Fruit fly (Drosophila melanogaster) whole organism, embryonic: ENCODE measurements around the gene Orct2.

ENCODE experiments used
- CG10959 ChIP-seq: fragments of 200-800 bp; sonication (Bioruptor generic); IDR thresholded peaks from 2 replicates; pipeline ENCODE4 v1.3.6; 2022; ENCODE audit warnings: missing biosample characterization, missing genetic modification characterization
- CG11695 ChIP-seq: fragments of 200-800 bp; sonication (Bioruptor generic); IDR thresholded peaks from 3 replicates; pipeline ENCODE4 v1.3.6; 2022; ENCODE audit warnings: missing biosample characterization, missing genetic modification characterization
- CG13624 ChIP-seq: fragments of 200-800 bp; sonication (Bioruptor generic); optimal IDR thresholded peaks from 2 replicates; lab custom pipeline; 2016; ENCODE audit warnings: missing biosample characterization, missing genetic modification characterization
- CG1603 ChIP-seq: fragments of 200-800 bp; sonication (Bioruptor generic); optimal IDR thresholded peaks from 2 replicates; lab custom pipeline; 2019; ENCODE audit warnings: missing biosample characterization, mild to moderate bottlenecking, missing genetic modification characterization, moderate library complexity
- CG16815 ChIP-seq: fragments of 200-800 bp; sonication (Bioruptor generic); optimal IDR thresholded peaks from 3 replicates; lab custom pipeline; 2017; ENCODE audit warnings: missing biosample characterization, mild to moderate bottlenecking, missing genetic modification characterization
- CG17385 ChIP-seq: fragments of 200-800 bp; sonication (Bioruptor generic); optimal IDR thresholded peaks from 3 replicates; lab custom pipeline; 2018; ENCODE audit warnings: missing biosample characterization, mild to moderate bottlenecking, missing genetic modification characterization
- CG18262 ChIP-seq: fragments of 200-800 bp; optimal IDR thresholded peaks from 3 replicates; lab custom pipeline; 2019; ENCODE audit warnings: missing biosample characterization, mild to moderate bottlenecking, missing genetic modification characterization, moderate library complexity
- CG18599 ChIP-seq: fragments of 200-800 bp; sonication (Bioruptor generic); optimal IDR thresholded peaks from 3 replicates; lab custom pipeline; 2017; ENCODE audit warnings: missing biosample characterization, missing genetic modification characterization, mild to moderate bottlenecking, moderate library complexity, missing genetic modification reagents
- CG30431 ChIP-seq: fragments of 200-800 bp; sonication (Bioruptor generic); optimal IDR thresholded peaks from 2 replicates; lab custom pipeline; 2017; ENCODE audit warnings: missing biosample characterization, missing genetic modification characterization
- CG3847 ChIP-seq: fragments of 200-800 bp; sonication (Bioruptor generic); IDR thresholded peaks from 2 replicates; pipeline ENCODE4 v1.3.6; 2022; ENCODE audit warnings: missing biosample characterization, missing genetic modification characterization
- CG4424 ChIP-seq: fragments of 200-800 bp; sonication (Bioruptor generic); optimal IDR thresholded peaks from 3 replicates; lab custom pipeline; 2016; ENCODE audit warnings: missing biosample characterization, missing genetic modification characterization
- CG4617 ChIP-seq: fragments of 200-800 bp; sonication (Bioruptor generic); optimal IDR thresholded peaks from 3 replicates; lab custom pipeline; 2016; ENCODE audit warnings: missing biosample characterization, missing genetic modification characterization, borderline replicate concordance
- CG6654 ChIP-seq: fragments of 200-800 bp; sonication (Bioruptor generic); optimal IDR thresholded peaks from 2 replicates; lab custom pipeline; 2017; ENCODE audit warnings: missing biosample characterization, mild to moderate bottlenecking, missing genetic modification characterization
- CG6689 ChIP-seq: fragments of 200-800 bp; sonication (Bioruptor generic); IDR thresholded peaks from 2 replicates; pipeline ENCODE4 v1.3.6; 2022; ENCODE audit warnings: missing biosample characterization, missing genetic modification characterization
- CG6813 ChIP-seq: fragments of 200-800 bp; sonication (Bioruptor generic); optimal IDR thresholded peaks from 2 replicates; lab custom pipeline; 2017; ENCODE audit warnings: missing biosample characterization, missing genetic modification characterization, mild to moderate bottlenecking, moderate library complexity, missing genetic modification reagents
- CG8924 ChIP-seq: fragments of 200-800 bp; optimal IDR thresholded peaks from 3 replicates; lab custom pipeline; 2019; ENCODE audit warnings: missing biosample characterization, mild to moderate bottlenecking, missing genetic modification characterization, moderate library complexity
- CG9797 ChIP-seq: fragments of 200-800 bp; sonication (Bioruptor generic); optimal IDR thresholded peaks from 3 replicates; lab custom pipeline; 2018; ENCODE audit warnings: missing biosample characterization, mild to moderate bottlenecking, missing genetic modification characterization
- Elba2 ChIP-seq: fragments of 200-800 bp; sonication (Bioruptor generic); optimal IDR thresholded peaks from 3 replicates; lab custom pipeline; 2016; ENCODE audit warnings: missing biosample characterization, missing genetic modification characterization
- Gsc ChIP-seq: fragments of 200-800 bp; sonication (Bioruptor generic); IDR thresholded peaks from 2 replicates; pipeline ENCODE4 v1.3.6; 2022; ENCODE audit warnings: missing biosample characterization, missing genetic modification characterization
- HHEX ChIP-seq: fragments of 200-800 bp; sonication (Bioruptor generic); optimal IDR thresholded peaks from 3 replicates; lab custom pipeline; 2017; ENCODE audit warnings: missing biosample characterization, mild to moderate bottlenecking, missing genetic modification characterization, missing genetic modification reagents
- Hand ChIP-seq: fragments of 200-800 bp; sonication (Bioruptor generic); optimal IDR thresholded peaks from 2 replicates; lab custom pipeline; 2017; ENCODE audit warnings: mild to moderate bottlenecking, missing biosample characterization, missing genetic modification reagents, missing genetic modification characterization
- Lim3 ChIP-seq: fragments of 200-800 bp; sonication (Bioruptor generic); IDR thresholded peaks from 2 replicates; pipeline ENCODE4 v1.3.6; 2022; ENCODE audit warnings: missing biosample characterization, missing genetic modification characterization
- MBD-R2 ChIP-seq: fragments of 200-800 bp; sonication (Bioruptor generic); IDR thresholded peaks from 2 replicates; pipeline ENCODE4 v1.3.6; 2022; ENCODE audit warnings: missing biosample characterization, missing genetic modification characterization
- Optix ChIP-seq: fragments of 200-800 bp; sonication (Bioruptor generic); IDR thresholded peaks from 3 replicates; pipeline ENCODE4 v1.3.6; 2022; ENCODE audit warnings: missing biosample characterization, missing genetic modification characterization
- Scr ChIP-seq: fragments of 200-800 bp; sonication (Bioruptor generic); IDR thresholded peaks from 2 replicates; pipeline ENCODE4 v1.3.6; 2022; ENCODE audit warnings: missing biosample characterization, missing genetic modification characterization; ENCODE audit not compliant: partially characterized antibody
- Sox100B ChIP-seq: fragments of 200-800 bp; sonication (Bioruptor generic); optimal IDR thresholded peaks from 3 replicates; lab custom pipeline; 2018; ENCODE audit warnings: missing biosample characterization, mild to moderate bottlenecking, missing genetic modification characterization
- Sry-β ChIP-seq: fragments of 200-800 bp; sonication (Bioruptor generic); optimal IDR thresholded peaks from 2 replicates; lab custom pipeline; 2018; ENCODE audit warnings: missing biosample characterization, mild to moderate bottlenecking, missing genetic modification characterization, moderate library complexity
- ase ChIP-seq: fragments of 200-800 bp; sonication (Bioruptor generic); IDR thresholded peaks from 3 replicates; pipeline ENCODE4 v1.3.6; 2022; ENCODE audit warnings: missing biosample characterization, missing genetic modification characterization
- az2 ChIP-seq: fragments of 200-800 bp; sonication (Bioruptor generic); optimal IDR thresholded peaks from 3 replicates; lab custom pipeline; 2016; ENCODE audit warnings: missing biosample characterization, missing genetic modification characterization
- bbx ChIP-seq: fragments of 200-800 bp; sonication (Bioruptor generic); IDR thresholded peaks from 2 replicates; pipeline ENCODE4 v1.3.6; 2022; ENCODE audit warnings: missing biosample characterization, missing genetic modification characterization; ENCODE audit not compliant: partially characterized antibody
- cg ChIP-seq: fragments of 200-800 bp; sonication (Bioruptor generic); optimal IDR thresholded peaks from 3 replicates; lab custom pipeline; 2019; ENCODE audit warnings: missing biosample characterization, mild to moderate bottlenecking, missing genetic modification characterization, moderate library complexity
- danr ChIP-seq: fragments of 200-800 bp; sonication (Bioruptor generic); IDR thresholded peaks from 2 replicates; pipeline ENCODE4 v1.3.6; 2022; ENCODE audit warnings: missing biosample characterization, missing genetic modification characterization
- dmrt99B ChIP-seq: fragments of 200-800 bp; sonication (Bioruptor generic); optimal IDR thresholded peaks from 2 replicates; lab custom pipeline; 2018; ENCODE audit warnings: missing biosample characterization, mild to moderate bottlenecking, missing genetic modification characterization, moderate library complexity
- emc ChIP-seq: fragments of 200-800 bp; sonication (Bioruptor generic); optimal IDR thresholded peaks from 2 replicates; lab custom pipeline; 2016; ENCODE audit warnings: missing biosample characterization, missing genetic modification characterization
- en ChIP-seq: fragments of 200-800 bp; sonication (Bioruptor generic); optimal IDR thresholded peaks from 2 replicates; lab custom pipeline; 2016; ENCODE audit warnings: missing biosample characterization, missing genetic modification characterization
- ind ChIP-seq: fragments of 200-800 bp; sonication (Bioruptor generic); optimal IDR thresholded peaks from 3 replicates; lab custom pipeline; 2016; ENCODE audit warnings: missing biosample characterization, missing genetic modification characterization
- lmd ChIP-seq: fragments of 200-800 bp; sonication (Bioruptor generic); IDR thresholded peaks from 2 replicates; pipeline ENCODE4 v1.3.6; 2022; ENCODE audit warnings: missing biosample characterization, missing genetic modification characterization
- lov ChIP-seq, 2 experiments: fragments of 200-800 bp in 1 of 2; fragments of >200 bp in 1 of 2; sonication (Bioruptor generic) in 1 of 2; IDR thresholded peaks in 1 of 2; optimal IDR thresholded peaks in 1 of 2; 2 replicates in 1 of 2; 3 replicates in 1 of 2; pipeline versions ENCODE4 v1.3.6 to Lab custom; 2017 to 2022; ENCODE audit warnings: missing biosample characterization in 1 of 2, missing genetic modification characterization in 1 of 2
- nmo ChIP-seq: fragments of 200-800 bp; sonication (Bioruptor generic); optimal IDR thresholded peaks from 2 replicates; lab custom pipeline; 2018; ENCODE audit warnings: missing biosample characterization, mild to moderate bottlenecking, missing genetic modification characterization, moderate library complexity
- pho ChIP-seq: fragments of 200-800 bp; sonication (Bioruptor generic); optimal IDR thresholded peaks from 2 replicates; lab custom pipeline; 2016; ENCODE audit warnings: missing biosample characterization, missing genetic modification characterization
- pita ChIP-seq: fragments of 200-800 bp; sonication (Bioruptor generic); optimal IDR thresholded peaks from 2 replicates; lab custom pipeline; 2017; ENCODE audit warnings: missing biosample characterization, mild to moderate bottlenecking, missing genetic modification characterization
- row ChIP-seq: fragments of 200-800 bp; sonication (Bioruptor generic); IDR thresholded peaks from 3 replicates; pipeline ENCODE4 v1.3.6; 2022; ENCODE audit warnings: missing biosample characterization, missing genetic modification characterization
- sima ChIP-seq: fragments of 200-800 bp; sonication (Bioruptor generic); optimal IDR thresholded peaks from 2 replicates; lab custom pipeline; 2016; ENCODE audit warnings: missing biosample characterization, missing genetic modification characterization
- sna ChIP-seq: fragments of 200-800 bp; sonication (Bioruptor generic); IDR thresholded peaks from 2 replicates; pipeline ENCODE4 v1.3.6; 2022; ENCODE audit warnings: missing biosample characterization, missing genetic modification characterization; ENCODE audit not compliant: partially characterized antibody
- sob ChIP-seq: fragments of 200-800 bp; sonication (Bioruptor generic); IDR thresholded peaks from 2 replicates; pipeline ENCODE4 v1.3.6; 2022; ENCODE audit warnings: missing biosample characterization, missing genetic modification characterization
- ssp ChIP-seq: fragments of 200-800 bp; sonication (Bioruptor generic); IDR thresholded peaks from 2 replicates; pipeline ENCODE4 v1.3.6; 2022; ENCODE audit warnings: missing biosample characterization, missing genetic modification characterization
- stc ChIP-seq: fragments of 200-800 bp; sonication (Bioruptor generic); IDR thresholded peaks from 2 replicates; pipeline ENCODE4 v1.3.6; 2022; ENCODE audit warnings: missing biosample characterization, missing genetic modification characterization
- z ChIP-seq: fragments of 200-800 bp; sonication (Bioruptor generic); IDR thresholded peaks from 3 replicates; pipeline ENCODE4 v1.3.6; 2022; ENCODE audit warnings: missing biosample characterization, missing genetic modification characterization
- zen ChIP-seq: fragments of 200-800 bp; sonication (Bioruptor generic); optimal IDR thresholded peaks from 3 replicates; lab custom pipeline; 2018; ENCODE audit warnings: missing biosample characterization, mild to moderate bottlenecking, missing genetic modification characterization, moderate library complexity

Orct2 gene

DNA sequence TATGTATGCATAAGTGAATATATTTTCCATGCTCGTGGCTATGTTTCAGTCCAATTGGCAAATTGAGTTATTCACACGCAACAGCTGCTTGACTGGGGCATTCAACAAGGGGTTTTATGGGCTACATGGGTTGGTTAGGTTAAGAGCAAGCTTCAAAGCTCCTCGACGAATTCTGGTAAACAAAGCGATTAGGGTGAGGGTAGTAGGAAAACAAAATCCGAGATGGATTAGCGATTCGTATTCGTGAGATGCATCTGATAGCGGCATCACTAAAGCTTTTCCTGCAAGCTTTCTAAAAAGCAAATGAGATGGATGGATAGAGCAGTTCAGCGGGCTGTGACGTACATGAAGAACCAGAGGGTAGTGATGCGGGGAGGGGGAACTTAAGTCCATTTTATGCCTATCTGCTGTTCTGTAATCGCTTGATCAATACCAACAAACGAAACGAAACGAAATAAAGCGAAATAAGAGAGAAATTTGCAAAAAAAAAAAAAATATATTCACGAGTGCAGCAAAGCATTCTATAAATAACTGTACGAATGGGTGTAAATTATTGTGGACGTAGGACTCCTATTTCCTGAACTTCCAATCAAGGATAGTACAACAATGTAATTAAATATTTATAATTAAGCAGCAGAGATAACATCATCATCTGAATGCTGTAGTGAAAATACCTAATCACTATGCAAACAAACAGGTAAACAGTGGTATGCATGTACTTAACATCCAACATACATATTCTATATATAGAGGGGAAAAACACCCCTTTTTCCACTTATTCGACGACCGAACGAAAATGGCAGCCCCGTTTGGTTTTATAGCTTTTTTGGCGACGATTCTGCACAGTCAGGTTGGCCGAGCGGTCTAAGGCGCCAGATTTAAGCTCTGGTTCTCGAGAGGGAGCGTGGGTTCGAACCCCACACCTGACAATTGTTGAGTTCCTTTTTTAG is 8.1 kb upstream of the Orct2 start:
- TF ChIP-seq nmo (GFP tag; lab: Kevin White, UChicago) (no peak), Lim3 (GFP tag; lab: Robert Waterston, UW) (no peak), CG8924 (no peak), en (no peak), CG18599 (GFP tag; lab: Kevin White, UChicago) (no peak), danr (GFP tag; lab: Robert Waterston, UW) (no peak), Elba2 (GFP tag; lab: Kevin White, UChicago) (no peak), CG4617 (GFP tag; lab: Kevin White, UChicago) (no peak), CG13624 (no peak), emc (GFP tag; lab: Kevin White, UChicago) (no peak), sima (no peak), bbx (peak; percentile 18; the same call in 1 of the 2 replicates), sob (GFP tag; lab: Robert Waterston, UW) (no peak), CG3847 (no peak), CG18262 (tag; lab: Kevin White, UChicago) (no peak), cg (GFP tag; lab: Kevin White, UChicago) (no peak), az2 (GFP tag; lab: Kevin White, UChicago) (no peak), z (GFP tag; lab: Robert Waterston, UW) (no peak), CG11695 (no peak), CG1603 (tag; lab: Kevin White, UChicago) (no peak), HHEX (peak; percentile 25), stc (no peak), CG9797 (GFP tag; lab: Kevin White, UChicago) (no peak), CG30431 (no peak), MBD-R2 (no peak), CG6654 (GFP tag; lab: Kevin White, UChicago) (no peak), lov (optimal IDR thresholded peaks at IDR 0.05; lab: Kevin White, UChicago) (no peak), lov (GFP tag; IDR thresholded peaks at IDR 0.05; lab: Robert Waterston, UW) (no peak), lmd (GFP tag; lab: Robert Waterston, UW) (no peak), Gsc (GFP tag; lab: Robert Waterston, UW) (no peak), Sry-β (no peak), zen (tag; lab: Kevin White, UChicago) (no peak), Optix (GFP tag; lab: Robert Waterston, UW) (no peak), Sox100B (peak; percentile 4), CG6813 (GFP tag; lab: Kevin White, UChicago) (no peak), CG17385 (GFP tag; lab: Kevin White, UChicago) (no peak), row (GFP tag; lab: Robert Waterston, UW) (no peak), pho (GFP tag; lab: Kevin White, UChicago) (no peak), ssp (GFP tag; lab: Robert Waterston, UW) (no peak), Hand (GFP tag; lab: Kevin White, UChicago) (no peak), ind (no peak), CG6689 (no peak), pita (GFP tag; lab: Kevin White, UChicago) (no peak), dmrt99B (tag; lab: Kevin White, UChicago) (no peak), CG16815 (GFP tag; lab: Kevin White, UChicago) (no peak), sna (GFP tag; lab: Robert Waterston, UW) (0 out of 2 replicates have a peak, but pooled peaks have one; percentile 30), CG4424 (GFP tag; lab: Kevin White, UChicago) (no peak), ase (GFP tag; lab: Robert Waterston, UW) (no peak), CG10959 (GFP tag; lab: Robert Waterston, UW) (no peak), Scr (GFP tag; lab: Robert Waterston, UW) (peak; percentile 48; the same call in 1 of the 2 replicates)
